Fruit fly (Drosophila melanogaster): ENCODE data around the gene CG9072.

CG9072 gene

DNA sequence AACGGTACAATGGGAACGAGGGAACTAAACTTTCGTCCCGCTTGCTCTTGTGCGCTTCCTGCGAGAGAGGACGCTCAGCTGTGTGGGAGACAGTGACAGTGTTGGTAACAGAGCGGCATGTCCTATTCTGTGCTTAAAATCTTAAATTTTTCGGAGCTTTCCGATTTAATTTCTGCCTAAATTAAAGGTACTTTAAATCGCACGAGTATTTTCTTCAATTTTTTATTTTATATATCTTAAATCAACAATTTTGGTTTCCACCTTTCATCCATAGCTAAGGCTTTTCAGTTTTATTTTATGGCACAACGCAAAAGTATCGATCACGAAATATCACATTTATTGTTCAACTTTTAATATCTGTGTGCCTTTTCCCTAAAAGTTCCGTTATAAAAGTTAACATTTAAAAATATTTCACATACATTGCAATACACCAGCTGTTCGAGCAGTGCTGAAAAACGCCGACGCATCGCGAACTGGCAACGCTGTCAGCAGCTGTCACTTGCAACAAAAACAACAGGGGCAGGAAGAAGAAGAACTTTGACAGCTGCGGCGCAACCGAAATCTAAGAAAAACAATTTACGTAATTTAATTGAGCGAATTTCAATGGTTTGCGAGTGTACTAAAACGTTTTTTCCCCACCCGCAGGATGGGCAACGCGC is 32.3 kb downstream of the CG9072 start, which contains the start of the genes hiw and ND-B18 (continued):
- TF ChIP-seq Dfd (GFP tag; optimal IDR thresholded peaks at IDR 0.05) (no peak), Oli (tag; optimal IDR thresholded peaks at IDR 0.05) (no peak), Rfx (GFP tag; IDR thresholded peaks at IDR 0.05) (peak; percentile 56), ttk (GFP tag; IDR thresholded peaks at IDR 0.05) (no peak), tll (GFP tag; optimal IDR thresholded peaks at IDR 0.05) (no peak), HLHmδ (GFP tag; optimal IDR thresholded peaks at IDR 0.05) (no peak), CG32767 (GFP tag; IDR thresholded peaks at IDR 0.05) (no peak), nom (GFP tag; optimal IDR thresholded peaks at IDR 0.05) (no peak), D19B (GFP tag; optimal IDR thresholded peaks at IDR 0.05) (no peak), pum (GFP tag; optimal IDR thresholded peaks at IDR 0.05) (no peak), Six4 (GFP tag; optimal IDR thresholded peaks at IDR 0.05) (no peak), dmrt11E (tag; optimal IDR thresholded peaks at IDR 0.05) (no peak), CG17328 (GFP tag; IDR thresholded peaks at IDR 0.05) (0 out of 2 replicates have a peak, but pooled peaks have one; percentile 22), CG2120 (GFP tag; optimal IDR thresholded peaks at IDR 0.05) (peak; percentile 21), ERR (GFP tag; optimal IDR thresholded peaks at IDR 0.05) (no peak), chif (GFP tag; optimal IDR thresholded peaks at IDR 0.05) (peak in 1 of 2 experiments; percentile 25), vvl (GFP tag; IDR thresholded peaks at IDR 0.05) (0 out of 2 replicates have a peak, but pooled peaks have one; percentile 12), pita (GFP tag; optimal IDR thresholded peaks at IDR 0.05) (no peak), E2f2 (GFP tag; IDR thresholded peaks at IDR 0.05) (peak; percentile 69), Dek (tag; optimal IDR thresholded peaks at IDR 0.05) (peak; percentile 12), CG9932 (GFP tag; IDR thresholded peaks at IDR 0.05) (peak; percentile 23; the same call in 1 of the 2 replicates), CG34422 (GFP tag; IDR thresholded peaks at IDR 0.05) (no peak; the same call in 2 of the 3 replicates), slbo (GFP tag; IDR thresholded peaks at IDR 0.05) (no peak; the same call in 1 of the 2 replicates), Hr78 (GFP tag; optimal IDR thresholded peaks at IDR 0.05) (no peak), Ssrp (tag; optimal IDR thresholded peaks at IDR 0.05) (no peak), CG18262 (tag; optimal IDR thresholded peaks at IDR 0.05) (peak; percentile 17), NC2β (GFP tag; optimal IDR thresholded peaks at IDR 0.05) (peak; percentile 11), CG13775 (GFP tag; optimal IDR thresholded peaks at IDR 0.05) (no peak), Pdp1 (GFP tag; optimal IDR thresholded peaks at IDR 0.05) (peak in 1 of 2 experiments; percentile 93), CG4360 (GFP tag; IDR thresholded peaks at IDR 0.05) (peak; percentile 94), Dref (GFP tag; IDR thresholded peaks at IDR 0.05) (peak; percentile 28; the same call in 1 of the 2 replicates), CG10979 (tag; optimal IDR thresholded peaks at IDR 0.05) (no peak), CG30020 (tag; optimal IDR thresholded peaks at IDR 0.05) (no peak), Antp (GFP tag; optimal IDR thresholded peaks at IDR 0.05) (peak; percentile 10), CG7271 (tag; optimal IDR thresholded peaks at IDR 0.05) (no peak), CG1792 (GFP tag; optimal IDR thresholded peaks at IDR 0.05) (no peak), PHDP (tag; optimal IDR thresholded peaks at IDR 0.05) (peak; percentile 8), H15 (GFP tag; IDR thresholded peaks at IDR 0.05) (no peak), Atf3 (GFP tag; optimal IDR thresholded peaks at IDR 0.05) (no peak), bsh (GFP tag; optimal IDR thresholded peaks at IDR 0.05) (no peak), gcm (GFP tag; optimal IDR thresholded peaks at IDR 0.05) (no peak), gsb (GFP tag; IDR thresholded peaks at IDR 0.05) (no peak), sqz (GFP tag; optimal IDR thresholded peaks at IDR 0.05) (no peak), CG17385 (GFP tag; optimal IDR thresholded peaks at IDR 0.05) (peak; percentile 96), org-1 (GFP tag; optimal IDR thresholded peaks at IDR 0.05) (no peak), CG11696 (GFP tag; IDR thresholded peaks at IDR 0.05) (no peak), CG8478 (optimal IDR thresholded peaks at IDR 0.05) (no peak), jing (GFP tag; optimal IDR thresholded peaks at IDR 0.05) (no peak), lmd (GFP tag; IDR thresholded peaks at IDR 0.05) (no peak), Taf1 (GFP tag; IDR thresholded peaks at IDR 0.05) (no peak)

All from whole organism, embryonic.